Worm (Caenorhabditis elegans) whole organism, L4/young adult: ENCODE data around the gene uda-1.

Experiments
- W03F9.2 ChIP-seq: fragments of 150-350 bp; optimal IDR thresholded peaks from 2 replicates; lab custom pipeline; 2014; ENCODE audit warnings: missing biosample characterization, missing genetic modification characterization
- dao-5 ChIP-seq: sonication (generic microtip); optimal IDR thresholded peaks from 2 replicates; lab custom pipeline; 2016; ENCODE audit warnings: missing genotype, missing genetic modification characterization, moderate library complexity, missing compliant biosample characterization
- him-1 ChIP-seq: sonication (generic microtip); optimal IDR thresholded peaks from 2 replicates; lab custom pipeline; 2016; ENCODE audit warnings: missing genotype, missing genetic modification reagents, missing genetic modification characterization, missing compliant biosample characterization

ce11 chrV:10054872-10055271 lies 50.3 kb downstream of the uda-1 start, which contains the start of gene yif-1:
- TF ChIP-seq dao-5 (tag; lab: Kevin White, UChicago) (no peak), W03F9.2 (no peak), him-1 (no peak)
